Worm (Caenorhabditis elegans) whole organism, mixed stage, embryonic: ENCODE results near the gene ptr-4.

Source experiments
- M03D4.4 ChIP-seq: sonication (generic microtip); optimal IDR thresholded peaks from 2 replicates; lab custom pipeline; 2017; ENCODE audit warnings: mild to moderate bottlenecking, missing genetic modification characterization, missing compliant biosample characterization
- bed-3 ChIP-seq: fragments of 200-800 bp; sonication (Bioruptor generic); optimal IDR thresholded peaks from 3 replicates; lab custom pipeline; 2018; ENCODE audit warnings: mild to moderate bottlenecking, missing genetic modification characterization, moderate library complexity, missing compliant biosample characterization
- blmp-1 ChIP-seq: fragments of 150-350 bp; optimal IDR thresholded peaks from 2 replicates; lab custom pipeline; 2014; ENCODE audit warnings: missing biosample characterization, missing genetic modification characterization
- ceh-39 ChIP-seq: fragments of 150-350 bp; optimal IDR thresholded peaks from 2 replicates; lab custom pipeline; 2014; ENCODE audit warnings: missing biosample characterization, missing genetic modification characterization
- ceh-43 ChIP-seq: fragments of 200-800 bp; sonication (Bioruptor generic); optimal IDR thresholded peaks from 2 replicates; lab custom pipeline; 2018; ENCODE audit warnings: mild to moderate bottlenecking, missing genetic modification characterization, moderate library complexity, missing compliant biosample characterization
- ceh-83 ChIP-seq: fragments of 200-800 bp; sonication (Bioruptor generic); optimal IDR thresholded peaks from 2 replicates; lab custom pipeline; 2018; ENCODE audit warnings: mild to moderate bottlenecking, missing genetic modification characterization, missing compliant biosample characterization
- ces-1 ChIP-seq: fragments of 150-350 bp; optimal IDR thresholded peaks from 2 replicates; lab custom pipeline; 2014; ENCODE audit warnings: missing biosample characterization, missing genetic modification reagents, missing genetic modification characterization
- cnd-1 ChIP-seq: fragments of 200-800 bp; sonication (Bioruptor generic); optimal IDR thresholded peaks from 2 replicates; lab custom pipeline; 2018; ENCODE audit warnings: mild to moderate bottlenecking, missing genetic modification characterization, missing compliant biosample characterization
- drap-1 ChIP-seq: fragments of 200-800 bp; sonication (Bioruptor generic); optimal IDR thresholded peaks from 3 replicates; lab custom pipeline; 2018; ENCODE audit warnings: mild to moderate bottlenecking, missing genetic modification characterization, missing compliant biosample characterization
- elt-1 ChIP-seq: sonication (generic microtip); optimal IDR thresholded peaks from 2 replicates; lab custom pipeline; 2017; ENCODE audit warnings: missing genetic modification characterization, mild to moderate bottlenecking, missing compliant biosample characterization, antibody characterized with exemption, moderate library complexity, borderline replicate concordance; ENCODE audit not compliant: insufficient read depth
- elt-3 ChIP-seq: fragments of 150-350 bp; optimal IDR thresholded peaks from 2 replicates; lab custom pipeline; 2014; ENCODE audit warnings: missing biosample characterization, missing genetic modification characterization
- flh-1 ChIP-seq: fragments of 200-800 bp; sonication (Bioruptor generic); optimal IDR thresholded peaks from 2 replicates; lab custom pipeline; 2018; ENCODE audit warnings: mild to moderate bottlenecking, missing genetic modification characterization, moderate library complexity, missing compliant biosample characterization
- ham-2 ChIP-seq: fragments of 200-800 bp; sonication (Bioruptor generic); optimal IDR thresholded peaks from 2 replicates; lab custom pipeline; 2018; ENCODE audit warnings: mild to moderate bottlenecking, missing genetic modification characterization, missing compliant biosample characterization
- hlh-1 ChIP-seq: fragments of 150-350 bp; optimal IDR thresholded peaks from 2 replicates; lab custom pipeline; 2014; ENCODE audit warnings: missing biosample characterization, missing genetic modification reagents, missing genetic modification characterization
- lin-13 ChIP-seq: fragments of 150-350 bp; optimal IDR thresholded peaks from 2 replicates; lab custom pipeline; 2014; ENCODE audit warnings: missing biosample characterization, missing genetic modification characterization
- lin-32 ChIP-seq: fragments of 200-800 bp; sonication (Bioruptor generic); optimal IDR thresholded peaks from 2 replicates; lab custom pipeline; 2018; ENCODE audit warnings: mild to moderate bottlenecking, missing genetic modification characterization, missing compliant biosample characterization
- lsy-2 ChIP-seq: fragments of 150-350 bp; optimal IDR thresholded peaks from 2 replicates; lab custom pipeline; 2014; ENCODE audit warnings: missing biosample characterization, missing genetic modification characterization
- mab-5 ChIP-seq: fragments of 150-350 bp; optimal IDR thresholded peaks from 2 replicates; lab custom pipeline; 2014; ENCODE audit warnings: missing biosample characterization, missing genetic modification characterization
- mep-1 ChIP-seq: fragments of 150-350 bp; optimal IDR thresholded peaks from 2 replicates; lab custom pipeline; 2017; ENCODE audit warnings: missing biosample characterization, missing genetic modification reagents, missing genetic modification characterization, inconsistent platforms
- mls-2 ChIP-seq: sonication (generic microtip); optimal IDR thresholded peaks from 2 replicates; lab custom pipeline; 2016; ENCODE audit warnings: mild to moderate bottlenecking, missing genetic modification characterization, moderate library complexity, missing compliant biosample characterization
- nhr-12 ChIP-seq: fragments of 150-350 bp; optimal IDR thresholded peaks from 2 replicates; lab custom pipeline; 2014; ENCODE audit warnings: missing biosample characterization, missing genetic modification characterization
- nhr-2 ChIP-seq: fragments of 150-350 bp; optimal IDR thresholded peaks from 2 replicates; lab custom pipeline; 2014; ENCODE audit warnings: missing biosample characterization, missing genetic modification characterization
- nhr-237 ChIP-seq: fragments of 150-350 bp; optimal IDR thresholded peaks from 2 replicates; lab custom pipeline; 2014; ENCODE audit warnings: missing biosample characterization, missing genetic modification characterization
- nhr-28 ChIP-seq: fragments of 150-350 bp; optimal IDR thresholded peaks from 2 replicates; lab custom pipeline; 2014; ENCODE audit warnings: missing biosample characterization, missing genetic modification characterization
- pha-4 ChIP-seq: fragments of 150-350 bp; optimal IDR thresholded peaks from 2 replicates; lab custom pipeline; 2018; ENCODE audit warnings: missing biosample characterization, missing genetic modification reagents, missing genetic modification characterization
- snpc-4 ChIP-seq: fragments of 150-350 bp; optimal IDR thresholded peaks from 2 replicates; lab custom pipeline; 2014; ENCODE audit warnings: missing biosample characterization, missing genetic modification characterization
- sptf-1 ChIP-seq: sonication (generic microtip); optimal IDR thresholded peaks from 2 replicates; lab custom pipeline; 2017; ENCODE audit warnings: mild to moderate bottlenecking, missing genetic modification characterization, moderate library complexity, missing compliant biosample characterization
- tbx-8 ChIP-seq: fragments of 200-800 bp; sonication (Bioruptor generic); optimal IDR thresholded peaks from 2 replicates; lab custom pipeline; 2018; ENCODE audit warnings: mild to moderate bottlenecking, missing genetic modification characterization, moderate library complexity, missing compliant biosample characterization
- unc-120 ChIP-seq: sonication (generic microtip); optimal IDR thresholded peaks from 2 replicates; lab custom pipeline; 2017; ENCODE audit warnings: missing genetic modification characterization, missing compliant biosample characterization; ENCODE audit not compliant: poor library complexity, severe bottlenecking
- unc-39 ChIP-seq: fragments of 150-350 bp; optimal IDR thresholded peaks from 2 replicates; lab custom pipeline; 2014; ENCODE audit warnings: missing biosample characterization, missing genetic modification characterization
- zip-8 ChIP-seq: fragments of 150-350 bp; optimal IDR thresholded peaks from 2 replicates; lab custom pipeline; 2014; ENCODE audit warnings: missing biosample characterization, missing genetic modification characterization
- ztf-11 ChIP-seq: fragments of 150-350 bp; optimal IDR thresholded peaks from 2 replicates; lab custom pipeline; 2014; ENCODE audit warnings: missing biosample characterization, missing genetic modification characterization

ptr-4 gene

ce11 chrX:6048508-6048907 is 17.3 kb downstream of the ptr-4 start, which contains the start of gene pak-1:
TSS of gene pak-1 (minus strand) at chrX:6048608.
- no peak for TF ChIP-seq zip-8 (tag; lab: Kevin White, UChicago)
- TF ChIP-seq elt-1 (tag; lab: Kevin White, UChicago): no peak

- TF ChIP-seq pha-4 (tag; lab: Kevin White, UChicago) (peak; percentile 3), cnd-1 (no peak)
- TF ChIP-seq, all 35 proteins: peak for 1
These were observed 22.5 kb downstream of the ptr-4 start for ce11 chrX:6043283-6043682.

- TF ChIP-seq ceh-83 (GFP tag; lab: Kevin White, UChicago) (no peak), nhr-237 (peak; percentile 80), hlh-1 (tag; lab: Kevin White, UChicago) (peak; percentile 62), ceh-43 (GFP tag; lab: Kevin White, UChicago) (no peak), elt-3 (tag; lab: Kevin White, UChicago) (peak; percentile 81), pha-4 (tag; lab: Kevin White, UChicago) (no peak), lsy-2 (tag; lab: Kevin White, UChicago) (no peak), ztf-11 (tag; lab: Kevin White, UChicago) (no peak), ceh-39 (tag; lab: Kevin White, UChicago) (no peak), lin-32 (GFP tag; lab: Kevin White, UChicago) (no peak), unc-120 (tag; lab: Kevin White, UChicago) (peak; percentile 58), zip-8 (tag; lab: Kevin White, UChicago) (no peak), ham-2 (peak; percentile 73), mep-1 (tag; lab: Kevin White, UChicago) (no peak), blmp-1 (no peak), bed-3 (no peak), tbx-8 (no peak), drap-1 (GFP tag; lab: Kevin White, UChicago) (no peak), unc-39 (tag; lab: Kevin White, UChicago) (no peak)
These were observed 23.7 kb downstream of the ptr-4 start for ce11 chrX:6041995-6042481.

- TF ChIP-seq ceh-43 (GFP tag; lab: Kevin White, UChicago) (no peak), bed-3 (no peak), hlh-1 (tag; lab: Kevin White, UChicago) (peak; percentile 7)
- TF ChIP-seq, all 35 proteins: peak for 1
These were observed 24.7 kb downstream of the ptr-4 start for ce11 chrX:6041094-6041441.

- TF ChIP-seq ztf-11 (tag; lab: Kevin White, UChicago) (no peak), nhr-2 (tag; lab: Kevin White, UChicago) (no peak), nhr-12 (tag; lab: Kevin White, UChicago) (no peak), ham-2 (no peak), ceh-39 (tag; lab: Kevin White, UChicago) (no peak), ceh-83 (GFP tag; lab: Kevin White, UChicago) (no peak), unc-120 (tag; lab: Kevin White, UChicago) (peak; percentile 45), M03D4.4 (tag; lab: Kevin White, UChicago) (peak; percentile 65), unc-39 (tag; lab: Kevin White, UChicago) (no peak), sptf-1 (tag; lab: Kevin White, UChicago) (peak; percentile 60), nhr-28 (tag; lab: Kevin White, UChicago) (no peak), snpc-4 (tag; lab: Kevin White, UChicago) (no peak), drap-1 (GFP tag; lab: Kevin White, UChicago) (no peak), zip-8 (tag; lab: Kevin White, UChicago) (peak; percentile 56), lin-13 (tag; lab: Kevin White, UChicago) (no peak), elt-1 (tag; lab: Kevin White, UChicago) (no peak), ces-1 (peak; percentile 36), mab-5 (no peak), hlh-1 (tag; lab: Kevin White, UChicago) (no peak), elt-3 (tag; lab: Kevin White, UChicago) (no peak), flh-1 (GFP tag; lab: Kevin White, UChicago) (no peak), mls-2 (tag; lab: Kevin White, UChicago) (peak; percentile 5)
These were observed 25.2 kb downstream of the ptr-4 start for ce11 chrX:6040435-6041093.
